Fruit fly (Drosophila melanogaster) whole organism: ENCODE results near the gene CG1213.

Experiments used
- CG8478 ChIP-seq: fragments of >200 bp; optimal IDR thresholded peaks from 2 replicates; lab custom pipeline; 2018; ENCODE audit warnings: inconsistent platforms
- Dll ChIP-seq: fragments of >200 bp; optimal IDR thresholded peaks from 2 replicates; lab custom pipeline; 2017
- pan ChIP-seq: fragments of >200 bp; optimal IDR thresholded peaks from 2 replicates; lab custom pipeline; 2017
- psq ChIP-seq: fragments of >200 bp; optimal IDR thresholded peaks from 2 replicates; lab custom pipeline; 2017
- usp ChIP-seq: fragments of >200 bp; optimal IDR thresholded peaks from 2 replicates; lab custom pipeline; 2017; ENCODE audit warnings: missing biosample characterization, missing genetic modification characterization, mixed read lengths

dm6 chr3R:5831339-5831738 is 9.6 kb upstream of the CG1213 start, which contains the start of gene CG1208:
- no peak for TF ChIP-seq usp (GFP tag; lab: Kevin White, UChicago)
- no peak for TF ChIP-seq CG8478
- no peak for TF ChIP-seq pan (lab: Kevin White, UChicago)
- no peak for TF ChIP-seq psq
- no peak for TF ChIP-seq Dll (lab: Kevin White, UChicago)
